Worm (Caenorhabditis elegans): ENCODE results near the gene sec-15.

DNA sequence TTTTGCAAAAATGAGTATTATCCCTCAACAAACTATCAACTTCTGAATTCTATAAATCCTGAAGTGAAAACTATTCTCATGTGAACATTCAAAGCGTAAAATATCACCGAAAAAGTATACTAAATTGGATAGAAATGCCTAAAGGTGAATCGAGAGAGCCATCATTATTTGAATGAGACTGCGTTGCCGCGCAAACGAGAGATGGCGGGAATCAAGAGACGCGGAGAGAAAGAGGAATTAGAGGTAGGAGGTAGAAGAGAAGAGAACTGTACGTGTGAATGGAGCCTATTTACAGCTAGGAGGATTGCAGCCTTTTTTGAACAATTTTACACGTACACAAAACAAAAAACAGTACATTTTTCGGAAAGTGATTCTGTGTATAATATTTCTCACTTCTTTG lies 24.0 kb upstream of the sec-15 start:
- no peak for TF ChIP-seq xbp-1 (tag; optimal IDR thresholded peaks at IDR 0.05)
- TF ChIP-seq ceh-88 (GFP tag; IDR thresholded peaks at IDR 0.05): no peak
- no peak for TF ChIP-seq nhr-77 (tag; optimal IDR thresholded peaks at IDR 0.05)
- no peak for TF ChIP-seq lsy-2 (tag; optimal IDR thresholded peaks at IDR 0.05)

Measured in whole organism, L1 larva.